Fruit fly (Drosophila melanogaster) whole organism, wandering third instar larva: ENCODE results near the gene Rad60.

Experiments
- CrebA ChIP-seq: fragments of 200-800 bp; sonication (Bioruptor generic); optimal IDR thresholded peaks from 2 replicates; lab custom pipeline; 2016; ENCODE audit warnings: missing biosample characterization, mild to moderate bottlenecking, missing genetic modification characterization, borderline replicate concordance
- GATAd ChIP-seq: sonication (Bioruptor generic); optimal IDR thresholded peaks from 2 replicates; lab custom pipeline; 2016; ENCODE audit warnings: missing biosample characterization, missing genetic modification characterization
- HLH106 ChIP-seq: fragments of 200-800 bp; optimal IDR thresholded peaks from 3 replicates; lab custom pipeline; 2019; ENCODE audit warnings: missing biosample characterization, mild to moderate bottlenecking, missing genetic modification characterization, moderate library complexity
- OdsH ChIP-seq: fragments of 200-800 bp; sonication (Bioruptor generic); optimal IDR thresholded peaks from 2 replicates; lab custom pipeline; 2016; ENCODE audit warnings: missing biosample characterization, mild to moderate bottlenecking, missing genetic modification characterization
- Rel ChIP-seq, 2 experiments: fragments of 200-800 bp; sonication (Bioruptor generic) in 1 of 2; optimal IDR thresholded peaks; 2 replicates in 1 of 2; 3 replicates in 1 of 2; lab custom pipeline; 2016 to 2019; ENCODE audit warnings: mild to moderate bottlenecking in 2 of 2, missing biosample characterization in 2 of 2, missing genetic modification characterization in 2 of 2, moderate library complexity in 1 of 2
- Vsx2 ChIP-seq: fragments of 200-300, 225-300 bp; sonication (Bioruptor generic); optimal IDR thresholded peaks from 2 replicates; lab custom pipeline; 2018; ENCODE audit warnings: missing biosample characterization, missing genetic modification characterization; ENCODE audit not compliant: partially characterized antibody
- br ChIP-seq: fragments of 200-800 bp; sonication (Bioruptor generic); optimal IDR thresholded peaks from 2 replicates; lab custom pipeline; 2016; ENCODE audit warnings: missing biosample characterization, missing genetic modification characterization
- dl ChIP-seq, 2 experiments: fragments of 175-275, 200-275 bp in 1 of 2; fragments of 200-275 bp in 1 of 2; sonication (Bioruptor generic); optimal IDR thresholded peaks; lab custom pipeline; 2018; ENCODE audit warnings: mild to moderate bottlenecking in 2 of 2, missing biosample characterization in 2 of 2, missing genetic modification characterization in 2 of 2, moderate library complexity in 2 of 2; ENCODE audit not compliant: partially characterized antibody in 2 of 2, insufficient read depth in 1 of 2
- h ChIP-seq: fragments of 200-800 bp; sonication (Bioruptor generic); optimal IDR thresholded peaks from 3 replicates; lab custom pipeline; 2016; ENCODE audit warnings: missing biosample characterization, mild to moderate bottlenecking, missing genetic modification characterization
- lola ChIP-seq: fragments of >200 bp; optimal IDR thresholded peaks from 2 replicates; lab custom pipeline; 2017; ENCODE audit warnings: missing biosample characterization, missing genetic modification characterization
- pan ChIP-seq: fragments of >200 bp; optimal IDR thresholded peaks from 2 replicates; lab custom pipeline; 2017
- psq ChIP-seq: fragments of 200-800 bp; sonication (Bioruptor generic); optimal IDR thresholded peaks from 3 replicates; lab custom pipeline; 2017; ENCODE audit warnings: missing biosample characterization, mild to moderate bottlenecking, missing genetic modification characterization, moderate library complexity
- usp ChIP-seq: fragments of >200 bp; optimal IDR thresholded peaks from 2 replicates; lab custom pipeline; 2017; ENCODE audit warnings: missing biosample characterization, missing genetic modification characterization
- woc ChIP-seq: sonication (Bioruptor generic); optimal IDR thresholded peaks from 2 replicates; lab custom pipeline; 2016; ENCODE audit warnings: missing biosample characterization, mild to moderate bottlenecking, missing genetic modification characterization

dm6 chr3R:23287951-23288350, 36.7 kb upstream of the Rad60 start, which contains the start of gene wam:
- no peak for TF ChIP-seq Vsx2 (GFP tag; lab: Kevin White, UChicago)
- TF ChIP-seq usp (GFP tag; lab: Kevin White, UChicago) = no peak
- TF ChIP-seq CrebA (GFP tag; lab: Kevin White, UChicago) = no peak
- TF ChIP-seq woc (GFP tag; lab: Kevin White, UChicago) = no peak
- no peak for TF ChIP-seq pan (lab: Kevin White, UChicago)
- no peak for TF ChIP-seq br (GFP tag; lab: Kevin White, UChicago)
- TF ChIP-seq HLH106 (tag; lab: Kevin White, UChicago) = no peak
- no peak for TF ChIP-seq dl (GFP tag; optimal IDR thresholded peaks at IDR 0.05; lab: Kevin White, UChicago; ENCODE audit: insufficient read depth in 1 of 2, partially characterized antibody in 2 of 2)
- no peak for TF ChIP-seq OdsH
- no peak for TF ChIP-seq GATAd (GFP tag; lab: Kevin White, UChicago)
- TF ChIP-seq psq (GFP tag; lab: Kevin White, UChicago) = no peak
- TF ChIP-seq h (GFP tag; lab: Kevin White, UChicago) = no peak
- TF ChIP-seq lola (GFP tag; lab: Kevin White, UChicago) = no peak
- no peak for TF ChIP-seq Rel (GFP tag; optimal IDR thresholded peaks at IDR 0.05; lab: Kevin White, UChicago)
- TF ChIP-seq Rel (tag; optimal IDR thresholded peaks at IDR 0.05; lab: Kevin White, UChicago) = no peak
